Fruit fly (Drosophila melanogaster) whole organism: ENCODE data around the gene Est-6.

Source experiments
- CG8478 ChIP-seq: fragments of >200 bp; optimal IDR thresholded peaks from 2 replicates; lab custom pipeline; 2018; ENCODE audit warnings: inconsistent platforms
- Dll ChIP-seq: fragments of >200 bp; optimal IDR thresholded peaks from 2 replicates; lab custom pipeline; 2017
- EcR ChIP-seq, 2 experiments: fragments of >200 bp; optimal IDR thresholded peaks; 2 replicates each; lab custom pipeline; 2017; ENCODE audit warnings: missing biosample characterization in 2 of 2, missing genetic modification characterization in 2 of 2, missing genetic modification reagents in 2 of 2
- pan ChIP-seq: fragments of >200 bp; optimal IDR thresholded peaks from 2 replicates; lab custom pipeline; 2017
- psq ChIP-seq: fragments of >200 bp; optimal IDR thresholded peaks from 2 replicates; lab custom pipeline; 2017
- usp ChIP-seq: fragments of >200 bp; optimal IDR thresholded peaks from 2 replicates; lab custom pipeline; 2017; ENCODE audit warnings: missing biosample characterization, missing genetic modification characterization, mixed read lengths

dm6 chr3L:12178847-12179437, 9.7 kb upstream of the Est-6 start:
- TF ChIP-seq EcR (GFP tag; optimal IDR thresholded peaks at IDR 0.05; lab: Kevin White, UChicago): no peak
- TF ChIP-seq usp (GFP tag; lab: Kevin White, UChicago): no peak
- TF ChIP-seq psq (lab: Kevin White, UChicago): no peak
- TF ChIP-seq CG8478 (lab: Kevin White, UChicago): no peak
- no peak for TF ChIP-seq pan (lab: Kevin White, UChicago)
- no peak for TF ChIP-seq Dll
